Fruit fly (Drosophila melanogaster): ENCODE data around the gene by.
A peak's percentile ranks its signal among the peaks of the same experiment; 100 is the strongest.

Gene by

dm6 chr3R:9527907-9528842 is 4.6 kb downstream of the by start (continued):
- TF ChIP-seq Atf6 (GFP tag; IDR thresholded peaks at IDR 0.05) = peak; percentile 87
- TF ChIP-seq Lpt (GFP tag; optimal IDR thresholded peaks at IDR 0.05) = no peak
- TF ChIP-seq jing (GFP tag; optimal IDR thresholded peaks at IDR 0.05) = no peak
- peak; percentile 84; the same call in 2 of the 3 replicates for TF ChIP-seq C15 (GFP tag; IDR thresholded peaks at IDR 0.05)
- peak; percentile 94 for TF ChIP-seq caup (GFP tag; optimal IDR thresholded peaks at IDR 0.05; ENCODE audit: severe bottlenecking)
- TF ChIP-seq ERR (GFP tag; optimal IDR thresholded peaks at IDR 0.05) = peak; percentile 91
- TF ChIP-seq Max (GFP tag; optimal IDR thresholded peaks at IDR 0.05) = peak; percentile 85
- no peak for TF ChIP-seq eve (GFP tag; optimal IDR thresholded peaks at IDR 0.05)
- peak; percentile 94 for TF ChIP-seq mirr (GFP tag; optimal IDR thresholded peaks at IDR 0.05)
- peak; percentile 61 for TF ChIP-seq CG9437 (GFP tag; optimal IDR thresholded peaks at IDR 0.05)
- TF ChIP-seq gro (GFP tag; optimal IDR thresholded peaks at IDR 0.05) = peak; percentile 98
- TF ChIP-seq Six4 (GFP tag; optimal IDR thresholded peaks at IDR 0.05) = peak; percentile 82
- peak; percentile 73 for TF ChIP-seq CG32767 (GFP tag; IDR thresholded peaks at IDR 0.05)
- TF ChIP-seq CG31388 (GFP tag; optimal IDR thresholded peaks at IDR 0.05) = peak; percentile 18
- TF ChIP-seq CG7987 (GFP tag; optimal IDR thresholded peaks at IDR 0.05) = peak; percentile 92
- TF ChIP-seq CG18599 (GFP tag; optimal IDR thresholded peaks at IDR 0.05) = peak; percentile 97
- peak; percentile 91 for TF ChIP-seq CG6765 (GFP tag; optimal IDR thresholded peaks at IDR 0.05)
- TF ChIP-seq CG11085 (GFP tag; IDR thresholded peaks at IDR 0.05) = peak; percentile 93
- peak; percentile 71 for TF ChIP-seq Awh (GFP tag; IDR thresholded peaks at IDR 0.05)
- peak; percentile 12; the same call in 1 of the 2 replicates for TF ChIP-seq CG4360 (GFP tag; IDR thresholded peaks at IDR 0.05)
- peak; percentile 88 for TF ChIP-seq pb (GFP tag; optimal IDR thresholded peaks at IDR 0.05)
- peak; percentile 65 for TF ChIP-seq ftz-f1 (GFP tag; optimal IDR thresholded peaks at IDR 0.05)
- TF ChIP-seq gsb-n (tag; optimal IDR thresholded peaks at IDR 0.05) = peak; percentile 31
- TF ChIP-seq TFAM (GFP tag; optimal IDR thresholded peaks at IDR 0.05) = peak; percentile 37
- peak; percentile 83 for TF ChIP-seq Abd-B (GFP tag; optimal IDR thresholded peaks at IDR 0.05)
- no peak for TF ChIP-seq nom (GFP tag; optimal IDR thresholded peaks at IDR 0.05)
- peak; percentile 68 for TF ChIP-seq CG10979 (tag; optimal IDR thresholded peaks at IDR 0.05)
- peak; percentile 79 for TF ChIP-seq CG10274 (GFP tag; optimal IDR thresholded peaks at IDR 0.05)
- peak; percentile 92 for TF ChIP-seq CG7839 (tag; optimal IDR thresholded peaks at IDR 0.05)
- peak; percentile 93 for TF ChIP-seq cwo (GFP tag; optimal IDR thresholded peaks at IDR 0.05)
- TF ChIP-seq NfI (GFP tag; optimal IDR thresholded peaks at IDR 0.05) = peak; percentile 88
- TF ChIP-seq onecut (GFP tag; IDR thresholded peaks at IDR 0.05) = peak; percentile 78
- TF ChIP-seq maf-S (GFP tag; optimal IDR thresholded peaks at IDR 0.05) = peak; percentile 85
- TF ChIP-seq CG17186 (GFP tag; optimal IDR thresholded peaks at IDR 0.05) = peak; percentile 20
- TF ChIP-seq Doc2 (GFP tag; IDR thresholded peaks at IDR 0.05) = peak; percentile 83
- TF ChIP-seq CG1792 (GFP tag; optimal IDR thresholded peaks at IDR 0.05) = peak; percentile 93
- no peak for TF ChIP-seq Gsc (GFP tag; IDR thresholded peaks at IDR 0.05)
- peak; percentile 92 for TF ChIP-seq crc (GFP tag; optimal IDR thresholded peaks at IDR 0.05)
- TF ChIP-seq lilli (GFP tag; optimal IDR thresholded peaks at IDR 0.05) = peak; percentile 90
- no peak for TF ChIP-seq hth (optimal IDR thresholded peaks at IDR 0.05)
- no peak for TF ChIP-seq hbn (GFP tag; IDR thresholded peaks at IDR 0.05; ENCODE audit: partially characterized antibody)
- TF ChIP-seq Hand (GFP tag; optimal IDR thresholded peaks at IDR 0.05) = peak; percentile 67
- no peak for TF ChIP-seq kni (GFP tag; optimal IDR thresholded peaks at IDR 0.05)
- TF ChIP-seq CG5953 (GFP tag; IDR thresholded peaks at IDR 0.05) = peak; percentile 77
- no peak for TF ChIP-seq crol (GFP tag; IDR thresholded peaks at IDR 0.05)
- TF ChIP-seq CG17359 (tag; optimal IDR thresholded peaks at IDR 0.05) = peak; percentile 86
- TF ChIP-seq MESR4 (GFP tag; optimal IDR thresholded peaks at IDR 0.05) = peak; percentile 10
- TF ChIP-seq D (optimal IDR thresholded peaks at IDR 0.05) = no peak
- TF ChIP-seq D (GFP tag; optimal IDR thresholded peaks at IDR 0.05) = peak; percentile 67
